Fruit fly (Drosophila melanogaster): ENCODE data around the gene CG2006.

- TF ChIP-seq Rel (GFP tag; optimal IDR thresholded peaks at IDR 0.05) (no peak), Rel (tag; optimal IDR thresholded peaks at IDR 0.05) (no peak), pan (optimal IDR thresholded peaks at IDR 0.05) (no peak), h (GFP tag; optimal IDR thresholded peaks at IDR 0.05) (peak; percentile 57)
Observed at dm6 chr3R:29522164-29522563, 32.9 kb downstream of the CG2006 start.
